Fruit fly (Drosophila melanogaster): ENCODE data around the gene Fancd2.

Fancd2 gene

DNA sequence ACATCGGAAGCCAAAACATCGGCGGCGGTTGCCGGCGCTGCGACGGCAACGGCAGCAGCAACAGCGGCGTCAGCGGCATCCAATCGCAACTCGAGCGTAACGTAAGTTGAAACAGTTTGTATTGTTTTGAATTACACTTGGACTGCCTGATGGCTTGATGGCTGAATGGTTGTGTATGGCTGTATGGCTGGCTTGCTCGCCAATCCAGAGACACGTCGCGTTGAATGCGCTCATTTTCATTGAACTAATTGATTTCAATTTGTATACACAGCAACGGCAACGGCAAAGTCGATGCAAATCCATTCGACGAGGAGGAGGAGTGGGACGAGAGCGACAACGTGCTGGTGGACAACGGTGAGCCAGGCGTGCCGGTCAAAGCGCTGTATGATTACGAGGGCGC lies 22.8 kb upstream of the Fancd2 start:
- TF ChIP-seq Hr96 (GFP tag; optimal IDR thresholded peaks at IDR 0.05): no peak
- no peak for TF ChIP-seq Clk (GFP tag; optimal IDR thresholded peaks at IDR 0.05)
- no peak for TF ChIP-seq CG33017 (tag; optimal IDR thresholded peaks at IDR 0.05)
- TF ChIP-seq CG7045 (GFP tag; optimal IDR thresholded peaks at IDR 0.05): no peak
- TF ChIP-seq cnc (optimal IDR thresholded peaks at IDR 0.05): no peak
- TF ChIP-seq CG5204 (GFP tag; optimal IDR thresholded peaks at IDR 0.05): no peak
- TF ChIP-seq ovo (GFP tag; optimal IDR thresholded peaks at IDR 0.05): peak; percentile 39
- peak; percentile 99 for TF ChIP-seq cic (GFP tag; optimal IDR thresholded peaks at IDR 0.05)
- no peak for TF ChIP-seq toe (GFP tag; optimal IDR thresholded peaks at IDR 0.05)
- peak; percentile 52 for TF ChIP-seq bab1 (GFP tag; optimal IDR thresholded peaks at IDR 0.05)
- no peak for TF ChIP-seq Crg-1 (GFP tag; optimal IDR thresholded peaks at IDR 0.05)
- peak; percentile 51 for TF ChIP-seq Mnt (GFP tag; optimal IDR thresholded peaks at IDR 0.05)
- TF ChIP-seq CG12768 (GFP tag; optimal IDR thresholded peaks at IDR 0.05): peak; percentile 64
- TF ChIP-seq kay (GFP tag; ENCODE audit: borderline replicate concordance): no peak
- TF ChIP-seq CG1620 (GFP tag; optimal IDR thresholded peaks at IDR 0.05): no peak
- no peak for TF ChIP-seq CG14711 (tag; optimal IDR thresholded peaks at IDR 0.05)
- peak; percentile 20 for TF ChIP-seq tj (GFP tag; optimal IDR thresholded peaks at IDR 0.05)
- no peak for TF ChIP-seq CG11617 (GFP tag; optimal IDR thresholded peaks at IDR 0.05)
- no peak for TF ChIP-seq pad (GFP tag; optimal IDR thresholded peaks at IDR 0.05)
- TF ChIP-seq CG7101 (tag; optimal IDR thresholded peaks at IDR 0.05): no peak

DNA sequence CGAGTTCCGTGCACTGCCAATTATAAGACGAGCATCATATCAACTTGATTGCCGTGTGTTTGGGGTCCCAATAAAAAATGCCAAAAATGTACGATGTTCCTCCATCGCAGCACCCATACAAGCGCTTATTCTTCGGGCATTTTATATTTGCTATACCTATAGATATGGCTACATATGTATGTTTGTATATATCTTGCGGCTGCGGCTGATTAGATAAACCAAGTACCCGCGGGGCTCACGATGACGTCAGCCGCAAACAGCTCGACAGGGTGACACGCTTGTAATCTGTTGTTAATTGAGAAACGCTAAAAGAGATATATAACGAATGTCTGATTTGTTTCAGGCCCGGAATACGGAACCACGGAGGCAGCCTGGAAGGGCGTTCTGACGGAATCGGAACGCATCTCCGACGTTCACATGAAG lies 21.3 kb upstream of the Fancd2 start:
- TF ChIP-seq CG33017 (tag; optimal IDR thresholded peaks at IDR 0.05) (no peak), ovo (GFP tag; optimal IDR thresholded peaks at IDR 0.05) (no peak), tj (GFP tag; optimal IDR thresholded peaks at IDR 0.05) (no peak), cic (GFP tag; optimal IDR thresholded peaks at IDR 0.05) (peak; percentile 48), Clk (GFP tag; optimal IDR thresholded peaks at IDR 0.05) (no peak), kay (GFP tag; ENCODE audit: borderline replicate concordance) (peak; percentile 76), bab1 (GFP tag; optimal IDR thresholded peaks at IDR 0.05) (no peak), Hr96 (GFP tag; optimal IDR thresholded peaks at IDR 0.05) (no peak), CG7045 (GFP tag; optimal IDR thresholded peaks at IDR 0.05) (no peak)

DNA sequence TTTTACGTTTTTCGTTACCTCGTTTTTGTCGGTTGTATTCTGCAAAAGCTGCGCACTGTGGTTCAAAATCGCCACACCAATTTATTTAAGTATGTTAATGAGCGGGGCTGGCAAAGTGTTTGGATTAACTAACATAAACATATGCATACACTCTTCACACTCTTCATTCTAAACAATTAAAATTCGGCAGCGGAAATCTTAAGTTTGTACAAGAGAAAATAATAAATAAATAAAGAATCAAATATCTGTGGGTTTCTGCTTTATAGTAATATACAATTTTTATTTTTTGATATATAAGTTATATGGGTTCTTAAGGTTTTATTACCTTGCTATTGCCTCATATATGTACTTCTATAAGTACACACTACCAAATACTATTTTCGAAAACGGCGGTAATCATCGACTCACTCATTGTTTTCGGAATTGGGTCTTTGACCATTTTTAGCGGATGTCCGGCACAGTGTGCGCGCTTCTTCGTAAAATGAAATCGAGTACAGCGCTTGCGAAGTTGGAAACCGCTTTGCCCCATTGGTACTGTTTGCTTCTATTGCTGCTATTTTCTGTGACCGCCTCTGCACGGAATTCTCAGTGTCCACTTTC lies 20.4 kb upstream of the Fancd2 start:
- TF ChIP-seq bab1 (GFP tag; optimal IDR thresholded peaks at IDR 0.05): no peak

DNA sequence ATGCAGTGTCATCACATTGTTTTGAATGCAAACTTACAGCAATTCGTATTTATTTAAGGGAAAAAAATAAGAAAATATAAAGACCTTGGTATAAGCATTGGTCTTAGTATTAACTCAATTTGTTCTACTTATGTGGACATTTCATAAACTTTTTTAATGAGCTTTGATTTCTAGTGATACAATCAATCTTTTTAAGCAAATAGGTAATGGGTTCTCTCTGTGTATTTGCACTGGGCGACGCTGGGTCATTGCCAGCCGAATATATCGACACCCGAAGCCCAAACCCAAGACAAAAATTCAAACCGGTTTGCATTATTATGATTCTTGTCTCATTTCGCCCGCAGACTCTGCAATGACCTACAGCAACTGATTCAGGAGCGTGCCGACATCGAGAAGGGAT lies 19.5 kb upstream of the Fancd2 start:
- TF ChIP-seq CG5204 (GFP tag; optimal IDR thresholded peaks at IDR 0.05) (no peak), cnc (optimal IDR thresholded peaks at IDR 0.05) (no peak), CG7045 (GFP tag; optimal IDR thresholded peaks at IDR 0.05) (no peak), ovo (GFP tag; optimal IDR thresholded peaks at IDR 0.05) (no peak), Mnt (GFP tag; optimal IDR thresholded peaks at IDR 0.05) (no peak), tj (GFP tag; optimal IDR thresholded peaks at IDR 0.05) (no peak), kay (GFP tag; ENCODE audit: borderline replicate concordance) (no peak), CG7101 (tag; optimal IDR thresholded peaks at IDR 0.05) (no peak), CG33017 (tag; optimal IDR thresholded peaks at IDR 0.05) (no peak), CG11617 (GFP tag; optimal IDR thresholded peaks at IDR 0.05) (no peak)

DNA sequence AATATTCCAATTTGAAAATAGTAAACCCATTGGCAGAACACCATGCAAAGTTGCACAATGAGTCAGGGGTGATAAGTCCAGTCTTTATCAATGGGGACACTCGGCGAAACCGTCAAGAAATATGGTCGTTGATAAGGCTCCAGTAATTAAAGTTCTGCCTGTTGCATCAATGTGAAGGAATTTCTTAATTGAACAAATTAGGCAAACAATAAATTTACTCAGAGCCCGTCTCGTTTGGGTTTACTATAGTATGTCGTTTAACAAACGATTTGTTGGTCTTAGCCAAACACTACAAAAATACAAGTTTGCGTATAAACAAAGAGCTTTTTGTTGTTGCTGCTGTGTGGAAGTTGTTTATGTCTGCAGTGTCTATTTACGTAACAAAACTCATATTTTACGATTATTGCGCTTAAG lies 18.8 kb upstream of the Fancd2 start:
- peak; percentile 14 for TF ChIP-seq cic (GFP tag; optimal IDR thresholded peaks at IDR 0.05)
- TF ChIP-seq kay (GFP tag; ENCODE audit: borderline replicate concordance): peak; percentile 87
- TF ChIP-seq Clk (GFP tag; optimal IDR thresholded peaks at IDR 0.05): no peak

DNA sequence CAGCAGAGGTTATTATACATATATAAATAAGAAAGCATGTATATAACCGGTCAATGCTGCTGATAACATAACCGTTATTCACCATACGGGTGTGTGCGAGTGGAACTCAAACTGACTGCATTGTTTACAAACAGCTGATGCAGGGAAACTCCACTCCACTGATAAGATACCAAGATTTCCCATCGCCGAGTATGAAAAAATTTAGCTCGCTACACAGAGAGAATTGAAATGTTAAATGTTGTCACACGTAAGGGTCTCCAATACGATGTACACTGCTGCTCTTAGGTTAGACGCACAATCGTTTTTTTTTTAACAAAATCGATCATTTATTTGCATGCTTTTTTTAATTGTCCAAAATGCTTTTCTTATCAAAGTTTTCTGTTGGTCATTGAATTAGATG lies 17.7 kb upstream of the Fancd2 start:
- no peak for TF ChIP-seq ovo (GFP tag; optimal IDR thresholded peaks at IDR 0.05)
- no peak for TF ChIP-seq Clk (GFP tag; optimal IDR thresholded peaks at IDR 0.05)
- TF ChIP-seq CG12768 (GFP tag; optimal IDR thresholded peaks at IDR 0.05): no peak
- TF ChIP-seq Crg-1 (GFP tag; optimal IDR thresholded peaks at IDR 0.05): no peak
- no peak for TF ChIP-seq Hr96 (GFP tag; optimal IDR thresholded peaks at IDR 0.05)
- no peak for TF ChIP-seq toe (GFP tag; optimal IDR thresholded peaks at IDR 0.05)
- no peak for TF ChIP-seq cnc (optimal IDR thresholded peaks at IDR 0.05)
- no peak for TF ChIP-seq tj (GFP tag; optimal IDR thresholded peaks at IDR 0.05)
- TF ChIP-seq CG5204 (GFP tag; optimal IDR thresholded peaks at IDR 0.05): no peak
- no peak for TF ChIP-seq kay (GFP tag; ENCODE audit: borderline replicate concordance)
- no peak for TF ChIP-seq CG7101 (tag; optimal IDR thresholded peaks at IDR 0.05)
- no peak for TF ChIP-seq pad (GFP tag; optimal IDR thresholded peaks at IDR 0.05)
- no peak for TF ChIP-seq CG33017 (tag; optimal IDR thresholded peaks at IDR 0.05)
- TF ChIP-seq CG1620 (GFP tag; optimal IDR thresholded peaks at IDR 0.05): no peak
- TF ChIP-seq Mnt (GFP tag; optimal IDR thresholded peaks at IDR 0.05): no peak
- no peak for TF ChIP-seq CG11617 (GFP tag; optimal IDR thresholded peaks at IDR 0.05)
- TF ChIP-seq cic (GFP tag; optimal IDR thresholded peaks at IDR 0.05): no peak
- TF ChIP-seq bab1 (GFP tag; optimal IDR thresholded peaks at IDR 0.05): no peak
- no peak for TF ChIP-seq CG14711 (tag; optimal IDR thresholded peaks at IDR 0.05)
- no peak for TF ChIP-seq CG7045 (GFP tag; optimal IDR thresholded peaks at IDR 0.05)
